Worm (Caenorhabditis elegans) whole organism, young adult: Measurements from ENCODE around the gene T05D4.2.

Experiments
- D2030.7 ChIP-seq: fragments of 200-800 bp; sonication (Bioruptor generic); IDR thresholded peaks from 2 replicates; pipeline ENCODE4 v1.3.6; 2022; ENCODE audit warnings: missing genetic modification reagents, missing genetic modification characterization, missing compliant biosample characterization
- athp-1 ChIP-seq: sonication (generic microtip); optimal IDR thresholded peaks from 2 replicates; lab custom pipeline; 2017; ENCODE audit warnings: mild to moderate bottlenecking, missing genetic modification characterization, missing compliant biosample characterization
- bed-2 ChIP-seq: fragments of 200-800 bp; sonication (Bioruptor generic); IDR thresholded peaks from 2 replicates; pipeline ENCODE4 v1.3.6; 2022; ENCODE audit warnings: missing genetic modification reagents, missing genetic modification characterization, missing compliant biosample characterization
- ccch-3 ChIP-seq: fragments of 200-800 bp; sonication (Bioruptor generic); optimal IDR thresholded peaks from 2 replicates; lab custom pipeline; 2018; ENCODE audit warnings: mild to moderate bottlenecking, missing genetic modification characterization, missing compliant biosample characterization
- ceh-40 ChIP-seq: fragments of 200-800 bp; sonication (Bioruptor generic); IDR thresholded peaks from 2 replicates; pipeline ENCODE4 v1.3.6; 2022; ENCODE audit warnings: missing genetic modification characterization, missing compliant biosample characterization
- madf-10 ChIP-seq: sonication (generic microtip); optimal IDR thresholded peaks from 2 replicates; lab custom pipeline; 2016; ENCODE audit warnings: mild to moderate bottlenecking, missing genetic modification characterization, missing compliant biosample characterization
- madf-8 ChIP-seq: fragments of 200-800 bp; sonication (Bioruptor generic); conservative IDR thresholded peaks from 2 replicates; pipeline ENCODE4 v1.3.6; 2022; ENCODE audit warnings: missing genetic modification reagents, missing genetic modification characterization, missing compliant biosample characterization
- nfya-1 ChIP-seq: sonication (generic microtip); optimal IDR thresholded peaks from 2 replicates; lab custom pipeline; 2017; ENCODE audit warnings: antibody characterized with exemption, missing compliant biosample characterization, missing genetic modification characterization, borderline replicate concordance; ENCODE audit not compliant: insufficient read depth
- snpc-4 ChIP-seq, 5 experiments: fragments of 150-350 bp in 1 of 5; sonication (generic microtip) in 4 of 5; optimal IDR thresholded peaks; 2 replicates each; lab custom pipeline; 2014 to 2018; ENCODE audit warnings: missing genetic modification characterization in 5 of 5, missing biosample characterization in 3 of 5, antibody characterized with exemption in 2 of 5, mild to moderate bottlenecking in 2 of 5, missing compliant biosample characterization in 2 of 5, missing genotype in 2 of 5, moderate library complexity in 2 of 5, missing genetic modification reagents in 1 of 5
- unc-62 ChIP-seq: fragments of 150-350 bp; optimal IDR thresholded peaks from 2 replicates; lab custom pipeline; 2014; ENCODE audit warnings: missing biosample characterization, missing genetic modification reagents, missing genetic modification characterization

ce11 chrIII:13606016-13606530 lies 43.2 kb upstream of the T05D4.2 start, which contains the start of gene act-5:
- peak; percentile 17 for TF ChIP-seq unc-62 (GFP tag; lab: Kevin White, UChicago)
- TF ChIP-seq ceh-40, result no peak
- TF ChIP-seq madf-10 (tag; lab: Kevin White, UChicago), result peak; percentile 24
- no peak for TF ChIP-seq nfya-1 (tag; lab: Kevin White, UChicago)
- TF ChIP-seq madf-8 (GFP tag; lab: Robert Waterston, UW), result no peak
- TF ChIP-seq snpc-4 (GFP tag; optimal IDR thresholded peaks at IDR 0.05; lab: Kevin White, UChicago), result no peak
- no peak for TF ChIP-seq snpc-4 (tag; optimal IDR thresholded peaks at IDR 0.05; lab: Kevin White, UChicago)
- no peak for TF ChIP-seq ccch-3 (GFP tag; lab: Kevin White, UChicago)
- no peak for TF ChIP-seq D2030.7 (GFP tag; lab: Robert Waterston, UW)
- TF ChIP-seq athp-1, result no peak
- no peak for TF ChIP-seq bed-2 (GFP tag; lab: Robert Waterston, UW)
